Worm (Caenorhabditis elegans) whole organism, L4 larva: Measurements from ENCODE around the gene srpa-68.
A peak's percentile ranks its signal among the peaks of the same experiment; 100 is the strongest.

Source experiments
- F49E8.2 ChIP-seq: sonication (generic microtip); optimal IDR thresholded peaks from 2 replicates; lab custom pipeline; 2016; ENCODE audit warnings: missing compliant biosample characterization, mild to moderate bottlenecking, missing genetic modification characterization, borderline replicate concordance
- dpl-1 ChIP-seq: fragments of 150-350 bp; optimal IDR thresholded peaks from 2 replicates; lab custom pipeline; 2014; ENCODE audit warnings: missing biosample characterization, missing genetic modification reagents, missing genetic modification characterization
- egl-27 ChIP-seq: sonication (generic microtip); optimal IDR thresholded peaks from 3 replicates; lab custom pipeline; 2017; ENCODE audit warnings: missing biosample characterization, missing genetic modification reagents, missing genetic modification characterization
- nhr-25 ChIP-seq: sonication (generic microtip); optimal IDR thresholded peaks from 2 replicates; lab custom pipeline; 2017; ENCODE audit warnings: missing genetic modification characterization, mild to moderate bottlenecking, missing compliant biosample characterization, antibody characterized with exemption, moderate library complexity, borderline replicate concordance; ENCODE audit not compliant: insufficient read depth
- nhr-41 ChIP-seq: fragments of 200-800 bp; sonication (Bioruptor generic); IDR thresholded peaks from 2 replicates; pipeline ENCODE4 v1.3.6; 2022; ENCODE audit warnings: missing genetic modification reagents, missing genetic modification characterization, missing compliant biosample characterization
- skn-1 ChIP-seq: fragments of 150-350 bp; optimal IDR thresholded peaks from 2 replicates; lab custom pipeline; 2014; ENCODE audit warnings: missing biosample characterization, missing genetic modification characterization
- snpc-4 ChIP-seq: fragments of 150-350 bp; optimal IDR thresholded peaks from 2 replicates; lab custom pipeline; 2014; ENCODE audit warnings: missing biosample characterization, missing genetic modification characterization

DNA sequence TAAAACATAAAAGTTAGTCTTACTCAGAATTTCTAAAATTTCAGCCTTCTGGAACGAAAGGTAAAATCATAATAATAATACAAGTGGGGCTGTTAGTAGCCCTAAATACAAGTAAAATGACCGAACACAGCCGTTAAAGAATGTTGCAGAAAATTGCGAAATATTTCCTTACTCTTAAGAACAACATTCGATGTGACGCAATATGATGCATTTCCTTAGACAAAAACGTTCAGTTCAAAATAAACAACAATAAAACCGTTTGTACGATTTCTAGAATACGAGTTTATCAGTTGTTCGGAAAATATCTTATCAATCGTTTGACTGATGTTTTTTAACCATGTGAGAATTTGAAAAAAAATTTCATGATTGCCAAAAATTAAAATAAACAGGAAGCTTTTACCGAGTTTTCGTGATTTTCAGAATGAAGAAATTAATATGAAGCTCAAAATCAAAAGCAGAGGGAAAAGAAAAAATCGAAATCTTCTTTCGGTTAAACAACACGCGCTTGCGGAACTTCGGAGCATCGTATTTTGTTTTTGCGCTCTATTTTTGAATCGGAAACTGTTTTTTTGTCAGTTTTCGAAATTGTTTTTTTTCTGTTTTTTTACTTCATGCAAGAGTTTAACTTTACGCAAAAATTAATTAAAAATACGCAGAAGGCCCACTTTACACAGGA is 45.5 kb downstream of the srpa-68 start:
- TF ChIP-seq skn-1 (tag; lab: Kevin White, UChicago) (no peak), snpc-4 (tag; lab: Kevin White, UChicago) (no peak), F49E8.2 (tag; lab: Kevin White, UChicago) (no peak), nhr-41 (GFP tag; lab: Robert Waterston, UW) (no peak), nhr-25 (tag; lab: Kevin White, UChicago) (no peak), dpl-1 (peak; percentile 60), egl-27 (no peak)
